Worm (Caenorhabditis elegans) whole organism, L4 larva: ENCODE measurements around the gene T10B10.4.

ENCODE experiments used
- F10B5.3 ChIP-seq: sonication (generic microtip); optimal IDR thresholded peaks from 2 replicates; lab custom pipeline; 2016; ENCODE audit warnings: mild to moderate bottlenecking, missing genetic modification characterization, missing compliant biosample characterization
- F26F4.8 ChIP-seq: fragments of 200-800 bp; sonication (Bioruptor generic); conservative IDR thresholded peaks from 2 replicates; pipeline ENCODE4 v1.3.6; 2022; ENCODE audit warnings: missing genetic modification characterization, missing compliant biosample characterization
- F37D6.2 ChIP-seq: sonication (generic microtip); optimal IDR thresholded peaks from 2 replicates; lab custom pipeline; 2016; ENCODE audit warnings: mild to moderate bottlenecking, missing genetic modification characterization, missing compliant biosample characterization
- F44E2.7 ChIP-seq: fragments of 200-800 bp; sonication (Bioruptor generic); IDR thresholded peaks from 2 replicates; pipeline ENCODE4 v2.1.2; 2022; ENCODE audit warnings: missing genetic modification characterization, missing compliant biosample characterization
- F49E8.2 ChIP-seq: sonication (generic microtip); optimal IDR thresholded peaks from 2 replicates; lab custom pipeline; 2016; ENCODE audit warnings: missing compliant biosample characterization, mild to moderate bottlenecking, missing genetic modification characterization, borderline replicate concordance
- R02D3.7 ChIP-seq: fragments of 150-350 bp; sonication (generic microtip); optimal IDR thresholded peaks from 3 replicates; lab custom pipeline; 2014; ENCODE audit warnings: missing biosample characterization, missing genetic modification characterization
- T20F7.1 ChIP-seq: fragments of 200-800 bp; sonication (Bioruptor generic); optimal IDR thresholded peaks from 2 replicates; lab custom pipeline; 2018; ENCODE audit warnings: mild to moderate bottlenecking, missing genetic modification characterization, missing compliant biosample characterization
- T26A8.4 ChIP-seq: fragments of 200-800 bp; sonication (Bioruptor generic); IDR thresholded peaks from 2 replicates; pipeline ENCODE4 v1.3.6; 2022; ENCODE audit warnings: missing genetic modification characterization, missing compliant biosample characterization
- Y48G9A.11 ChIP-seq: fragments of 200-800 bp; sonication (Bioruptor generic); IDR thresholded peaks from 2 replicates; pipeline ENCODE4 v1.3.6; 2022; ENCODE audit warnings: missing genetic modification reagents, missing genetic modification characterization, missing compliant biosample characterization
- Y75B8A.6 ChIP-seq: fragments of 200-800 bp; sonication (Bioruptor generic); IDR thresholded peaks from 2 replicates; pipeline ENCODE4 v1.3.6; 2022; ENCODE audit warnings: missing genetic modification reagents, missing genetic modification characterization, missing compliant biosample characterization
- ZK337.2 ChIP-seq: fragments of 200-800 bp; sonication (Bioruptor generic); IDR thresholded peaks from 2 replicates; pipeline ENCODE4 v1.3.6; 2022; ENCODE audit warnings: missing genetic modification reagents, missing genetic modification characterization, missing compliant biosample characterization
- aly-2 ChIP-seq: sonication (generic microtip); optimal IDR thresholded peaks from 2 replicates; lab custom pipeline; 2018; ENCODE audit warnings: missing biosample characterization, missing genetic modification characterization
- attf-4 ChIP-seq: sonication (generic microtip); optimal IDR thresholded peaks from 3 replicates; lab custom pipeline; 2017; ENCODE audit warnings: missing biosample characterization, missing genetic modification characterization
- ceh-28 ChIP-seq: fragments of 150-350 bp; optimal IDR thresholded peaks from 2 replicates; lab custom pipeline; 2014; ENCODE audit warnings: missing biosample characterization, missing genetic modification reagents, missing genetic modification characterization
- ceh-32 ChIP-seq: sonication (generic microtip); optimal IDR thresholded peaks from 2 replicates; lab custom pipeline; 2016; ENCODE audit warnings: mild to moderate bottlenecking, missing genetic modification characterization, missing compliant biosample characterization; ENCODE audit not compliant: poor library complexity
- ceh-44 ChIP-seq: fragments of 200-800 bp; sonication (Bioruptor generic); IDR thresholded peaks from 2 replicates; pipeline ENCODE4 v1.3.6; 2022; ENCODE audit warnings: missing genetic modification reagents, missing genetic modification characterization, missing compliant biosample characterization
- ceh-62 ChIP-seq: sonication (generic microtip); optimal IDR thresholded peaks from 2 replicates; lab custom pipeline; 2017; ENCODE audit warnings: missing biosample characterization, missing genetic modification characterization
- ceh-82 ChIP-seq: sonication (generic microtip); optimal IDR thresholded peaks from 2 replicates; lab custom pipeline; 2017; ENCODE audit warnings: missing biosample characterization, missing genetic modification characterization
- ces-1 ChIP-seq: fragments of 150-350 bp; sonication (generic microtip); optimal IDR thresholded peaks from 4 replicates; lab custom pipeline; 2014; ENCODE audit warnings: missing biosample characterization, missing genetic modification reagents, missing genetic modification characterization
- cey-2 ChIP-seq: sonication (generic microtip); optimal IDR thresholded peaks from 3 replicates; lab custom pipeline; 2017; ENCODE audit warnings: missing genetic modification characterization, mild to moderate bottlenecking, missing compliant biosample characterization, antibody characterized with exemption, borderline replicate concordance; ENCODE audit not compliant: insufficient read depth
- daf-12 ChIP-seq: fragments of 150-350 bp; optimal IDR thresholded peaks from 2 replicates; lab custom pipeline; 2014; ENCODE audit warnings: missing biosample characterization, missing genetic modification reagents, missing genetic modification characterization
- dmd-6 ChIP-seq: fragments of 200-800 bp; sonication (Bioruptor generic); IDR thresholded peaks from 2 replicates; pipeline ENCODE4 v1.3.6; 2022; ENCODE audit warnings: missing genetic modification reagents, missing genetic modification characterization, missing compliant biosample characterization
- dmd-8 ChIP-seq: fragments of 200-800 bp; sonication (Bioruptor generic); IDR thresholded peaks from 2 replicates; pipeline ENCODE4 v1.3.6; 2022; ENCODE audit warnings: missing genetic modification characterization, missing compliant biosample characterization
- dmd-9 ChIP-seq: fragments of 200-800 bp; sonication (Bioruptor generic); IDR thresholded peaks from 2 replicates; pipeline ENCODE4 v1.3.6; 2022; ENCODE audit warnings: missing genetic modification reagents, missing genetic modification characterization, missing compliant biosample characterization
- dve-1 ChIP-seq: sonication (generic microtip); optimal IDR thresholded peaks from 2 replicates; lab custom pipeline; 2017; ENCODE audit warnings: antibody characterized with exemption, mild to moderate bottlenecking, missing genetic modification characterization, missing compliant biosample characterization; ENCODE audit not compliant: insufficient read depth
- fos-1 ChIP-seq: fragments of 150-350 bp; optimal IDR thresholded peaks from 2 replicates; lab custom pipeline; 2014; ENCODE audit warnings: missing biosample characterization, missing genetic modification characterization
- gei-8 ChIP-seq: fragments of 200-800 bp; sonication (Bioruptor generic); optimal IDR thresholded peaks from 2 replicates; lab custom pipeline; 2018; ENCODE audit warnings: mild to moderate bottlenecking, missing genetic modification characterization, missing compliant biosample characterization
- lin-1 ChIP-seq: fragments of 200-800 bp; sonication (Bioruptor generic); IDR thresholded peaks from 2 replicates; pipeline ENCODE4 v1.3.6; 2022; ENCODE audit warnings: missing genetic modification reagents, missing genetic modification characterization, missing compliant biosample characterization
- lin-38 ChIP-seq: fragments of 200-800 bp; sonication (Bioruptor generic); IDR thresholded peaks from 2 replicates; pipeline ENCODE4 v1.3.6; 2022; ENCODE audit warnings: missing genetic modification reagents, missing genetic modification characterization, missing compliant biosample characterization
- lin-39 ChIP-seq: fragments of 150-350 bp; optimal IDR thresholded peaks from 2 replicates; lab custom pipeline; 2014; ENCODE audit warnings: missing biosample characterization, missing genetic modification reagents, missing genetic modification characterization
- lir-3 ChIP-seq: sonication (generic microtip); optimal IDR thresholded peaks from 2 replicates; lab custom pipeline; 2016; ENCODE audit warnings: mild to moderate bottlenecking, missing genetic modification characterization, missing compliant biosample characterization
- nhr-10 ChIP-seq: fragments of 150-350 bp; optimal IDR thresholded peaks from 2 replicates; lab custom pipeline; 2014; ENCODE audit warnings: missing biosample characterization, missing genetic modification characterization
- nhr-102 ChIP-seq: sonication (generic microtip); optimal IDR thresholded peaks from 2 replicates; lab custom pipeline; 2016; ENCODE audit warnings: mild to moderate bottlenecking, missing genetic modification characterization, moderate library complexity, missing compliant biosample characterization
- nhr-11 ChIP-seq: fragments of 150-350 bp; optimal IDR thresholded peaks from 2 replicates; lab custom pipeline; 2014; ENCODE audit warnings: missing biosample characterization, missing genetic modification characterization
- nhr-25 ChIP-seq: sonication (generic microtip); optimal IDR thresholded peaks from 2 replicates; lab custom pipeline; 2017; ENCODE audit warnings: missing genetic modification characterization, mild to moderate bottlenecking, missing compliant biosample characterization, antibody characterized with exemption, moderate library complexity, borderline replicate concordance; ENCODE audit not compliant: insufficient read depth
- nhr-6 ChIP-seq: fragments of 150-350 bp; optimal IDR thresholded peaks from 2 replicates; lab custom pipeline; 2014; ENCODE audit warnings: missing biosample characterization, missing genetic modification characterization
- nhr-77 ChIP-seq: fragments of 150-350 bp; optimal IDR thresholded peaks from 2 replicates; lab custom pipeline; 2014; ENCODE audit warnings: missing biosample characterization, missing genetic modification characterization
- pha-4 ChIP-seq, 2 experiments: fragments of 150-350 bp in 1 of 2; fragments of 200-800 bp in 1 of 2; sonication (Bioruptor generic) in 1 of 2; IDR thresholded peaks in 1 of 2; optimal IDR thresholded peaks in 1 of 2; 2 replicates each; pipeline versions ENCODE4 v1.3.6 to Lab custom; 2014 to 2022; ENCODE audit warnings: missing genetic modification characterization in 2 of 2, missing genetic modification reagents in 2 of 2, missing biosample characterization in 1 of 2, missing compliant biosample characterization in 1 of 2
- pqm-1 ChIP-seq: sonication (generic microtip); optimal IDR thresholded peaks from 2 replicates; lab custom pipeline; 2017; ENCODE audit warnings: missing biosample characterization, missing genetic modification characterization
- rbr-2 ChIP-seq: sonication (generic microtip); optimal IDR thresholded peaks from 2 replicates; lab custom pipeline; 2016; ENCODE audit warnings: missing genotype, missing genetic modification characterization, missing compliant biosample characterization
- set-16 ChIP-seq: fragments of 200-800 bp; sonication (Bioruptor generic); IDR thresholded peaks from 2 replicates; pipeline ENCODE4 v1.3.6; 2022; ENCODE audit warnings: missing genetic modification reagents, missing genetic modification characterization, missing compliant biosample characterization
- snpc-1.2 ChIP-seq: fragments of 200-800 bp; sonication (Bioruptor generic); IDR thresholded peaks from 2 replicates; pipeline ENCODE4 v1.3.6; 2022; ENCODE audit warnings: missing genetic modification reagents, missing genetic modification characterization, missing compliant biosample characterization
- spr-1 ChIP-seq: sonication (generic microtip); optimal IDR thresholded peaks from 2 replicates; lab custom pipeline; 2016; ENCODE audit warnings: mild to moderate bottlenecking, missing genetic modification characterization, missing compliant biosample characterization
- spr-3 ChIP-seq: fragments of 200-800 bp; sonication (Bioruptor generic); optimal IDR thresholded peaks from 2 replicates; lab custom pipeline; 2018; ENCODE audit warnings: mild to moderate bottlenecking, missing genetic modification characterization, missing compliant biosample characterization
- tag-97 ChIP-seq: fragments of 200-800 bp; sonication (Bioruptor generic); IDR thresholded peaks from 2 replicates; pipeline ENCODE4 v1.3.6; 2022; ENCODE audit warnings: missing genetic modification characterization, missing compliant biosample characterization
- tra-1 ChIP-seq: fragments of 200-800 bp; sonication (Bioruptor generic); IDR thresholded peaks from 2 replicates; pipeline ENCODE4 v1.3.6; 2022; ENCODE audit warnings: missing genetic modification reagents, missing genetic modification characterization, missing compliant biosample characterization
- unc-39 ChIP-seq: sonication (generic microtip); optimal IDR thresholded peaks from 2 replicates; lab custom pipeline; 2017; ENCODE audit warnings: missing biosample characterization, missing genetic modification characterization
- zfp-3 ChIP-seq: fragments of 200-800 bp; sonication (Bioruptor generic); conservative IDR thresholded peaks from 2 replicates; pipeline ENCODE4 v1.3.6; 2022; ENCODE audit warnings: missing genetic modification reagents, missing genetic modification characterization, missing compliant biosample characterization
- ztf-11 ChIP-seq: fragments of 150-350 bp; optimal IDR thresholded peaks from 2 replicates; lab custom pipeline; 2014; ENCODE audit warnings: missing biosample characterization, missing genetic modification characterization
- ztf-7 ChIP-seq: fragments of 150-350 bp; optimal IDR thresholded peaks from 2 replicates; lab custom pipeline; 2014; ENCODE audit warnings: missing biosample characterization, missing genetic modification characterization

Gene T10B10.4

ce11 chrX:15188986-15189675, 792 bp upstream of the T10B10.4 start (continued):
- TF ChIP-seq F37D6.2 (peak; percentile 64), dmd-6 (GFP tag; lab: Robert Waterston, UW) (peak; percentile 38), nhr-10 (no peak), F44E2.7 (GFP tag; lab: Robert Waterston, UW) (no peak), lin-1 (GFP tag; lab: Robert Waterston, UW) (no peak), Y48G9A.11 (GFP tag; lab: Robert Waterston, UW) (no peak), nhr-6 (tag; lab: Kevin White, UChicago) (no peak), ceh-28 (tag; lab: Kevin White, UChicago) (peak; percentile 4), pqm-1 (tag; lab: Kevin White, UChicago) (no peak), ztf-11 (tag; lab: Kevin White, UChicago) (no peak), spr-3 (no peak), attf-4 (tag; lab: Kevin White, UChicago) (no peak), spr-1 (peak; percentile 5), ZK337.2 (GFP tag; lab: Robert Waterston, UW) (no peak), unc-39 (tag; lab: Kevin White, UChicago) (no peak), lin-38 (no peak), set-16 (GFP tag; lab: Robert Waterston, UW) (peak; percentile 76), gei-8 (GFP tag; lab: Kevin White, UChicago) (peak; percentile 47), ceh-32 (tag; lab: Kevin White, UChicago) (peak; percentile 60), R02D3.7 (tag; lab: Kevin White, UChicago) (no peak), daf-12 (tag; lab: Kevin White, UChicago) (no peak), cey-2 (no peak), tag-97 (no peak), nhr-25 (tag; lab: Kevin White, UChicago) (no peak), dmd-8 (GFP tag; lab: Robert Waterston, UW) (no peak), fos-1 (tag; lab: Kevin White, UChicago) (no peak), ces-1 (GFP tag; lab: Kevin White, UChicago) (no peak), nhr-77 (no peak), snpc-1.2 (GFP tag; lab: Robert Waterston, UW) (no peak), ceh-44 (GFP tag; lab: Robert Waterston, UW) (no peak), T26A8.4 (GFP tag; lab: Robert Waterston, UW) (no peak), dve-1 (tag; lab: Kevin White, UChicago) (no peak), nhr-11 (tag; lab: Kevin White, UChicago) (peak; percentile 17), Y75B8A.6 (GFP tag; lab: Robert Waterston, UW) (no peak), ztf-7 (tag; lab: Kevin White, UChicago) (no peak), aly-2 (tag; lab: Kevin White, UChicago) (no peak), ceh-62 (tag; lab: Kevin White, UChicago) (no peak), F10B5.3 (tag; lab: Kevin White, UChicago) (no peak), zfp-3 (GFP tag; lab: Robert Waterston, UW) (no peak), F26F4.8 (GFP tag; lab: Robert Waterston, UW) (no peak), pha-4 (GFP tag; IDR thresholded peaks at IDR 0.05; lab: Robert Waterston, UW) (no peak), pha-4 (tag; optimal IDR thresholded peaks at IDR 0.05; lab: Kevin White, UChicago) (no peak), nhr-102 (tag; lab: Kevin White, UChicago) (no peak), tra-1 (GFP tag; lab: Robert Waterston, UW) (no peak), T20F7.1 (GFP tag; lab: Kevin White, UChicago) (no peak), ceh-82 (tag; lab: Kevin White, UChicago) (no peak), lir-3 (tag; lab: Kevin White, UChicago) (no peak), lin-39 (tag; lab: Kevin White, UChicago) (no peak), dmd-9 (GFP tag; lab: Robert Waterston, UW) (no peak), rbr-2 (tag; lab: Kevin White, UChicago) (peak; percentile 74), F49E8.2 (tag; lab: Kevin White, UChicago) (no peak)
